Worm (Caenorhabditis elegans) whole organism, L1 larva: Measurements from ENCODE around the gene F40H3.1.

Experiments used
- C16A3.4 ChIP-seq: fragments of 150-350 bp; optimal IDR thresholded peaks from 2 replicates; lab custom pipeline; 2014; ENCODE audit warnings: missing biosample characterization, missing genetic modification characterization
- C34B4.2 ChIP-seq: sonication (generic microtip); optimal IDR thresholded peaks from 2 replicates; lab custom pipeline; 2017; ENCODE audit warnings: mild to moderate bottlenecking, missing genetic modification characterization, missing compliant biosample characterization
- aha-1 ChIP-seq: fragments of 150-350 bp; optimal IDR thresholded peaks from 2 replicates; lab custom pipeline; 2014; ENCODE audit warnings: missing biosample characterization, missing genetic modification characterization
- blmp-1 ChIP-seq: fragments of 150-350 bp; optimal IDR thresholded peaks from 2 replicates; lab custom pipeline; 2014; ENCODE audit warnings: missing biosample characterization, missing genetic modification characterization
- ceh-63 ChIP-seq: fragments of 200-800 bp; sonication (Bioruptor generic); optimal IDR thresholded peaks from 2 replicates; lab custom pipeline; 2018; ENCODE audit warnings: mild to moderate bottlenecking, missing genetic modification characterization, missing compliant biosample characterization
- ceh-8 ChIP-seq: fragments of 200-800 bp; sonication (Bioruptor generic); optimal IDR thresholded peaks from 2 replicates; lab custom pipeline; 2018; ENCODE audit warnings: mild to moderate bottlenecking, missing genetic modification characterization, moderate library complexity, missing compliant biosample characterization
- ceh-82 ChIP-seq, 3 experiments: fragments of 150-350 bp in 1 of 3; sonication (generic microtip) in 2 of 3; optimal IDR thresholded peaks; 2 replicates each; lab custom pipeline; 2014 to 2017; ENCODE audit warnings: missing biosample characterization in 3 of 3, missing genetic modification characterization in 3 of 3
- ceh-90 ChIP-seq: sonication (generic microtip); optimal IDR thresholded peaks from 2 replicates; lab custom pipeline; 2016; ENCODE audit warnings: missing genetic modification characterization, missing compliant biosample characterization
- efl-1 ChIP-seq, 4 experiments: fragments of 150-350 bp; optimal IDR thresholded peaks in 3 of 4; peaks in 1 of 4; 1 replicate in 1 of 4; 2 replicates in 3 of 4; lab custom pipeline; 2014; ENCODE audit warnings: missing biosample characterization in 2 of 4, missing genetic modification characterization in 2 of 4, missing genetic modification reagents in 2 of 4
- efl-3 ChIP-seq: fragments of 200-800 bp; sonication (Bioruptor generic); optimal IDR thresholded peaks from 2 replicates; lab custom pipeline; 2018; ENCODE audit warnings: mild to moderate bottlenecking, missing genetic modification characterization, missing compliant biosample characterization
- egl-13 ChIP-seq: sonication (generic microtip); optimal IDR thresholded peaks from 2 replicates; lab custom pipeline; 2016; ENCODE audit warnings: missing genotype, missing genetic modification reagents, missing genetic modification characterization, missing compliant biosample characterization
- hlh-4 ChIP-seq: sonication (generic microtip); optimal IDR thresholded peaks from 2 replicates; lab custom pipeline; 2016; ENCODE audit warnings: mild to moderate bottlenecking, missing genetic modification characterization, missing compliant biosample characterization
- hpl-2 ChIP-seq: fragments of 150-350 bp; optimal IDR thresholded peaks from 2 replicates; lab custom pipeline; 2014; ENCODE audit warnings: missing biosample characterization, missing genetic modification reagents, missing genetic modification characterization
- irx-1 ChIP-seq: sonication (generic microtip); optimal IDR thresholded peaks from 2 replicates; lab custom pipeline; 2016; ENCODE audit warnings: missing genetic modification characterization, missing compliant biosample characterization
- jun-1 ChIP-seq: fragments of 150-350 bp; optimal IDR thresholded peaks from 2 replicates; lab custom pipeline; 2014; ENCODE audit warnings: missing biosample characterization, missing genetic modification reagents, missing genetic modification characterization
- lin-13 ChIP-seq: fragments of 150-350 bp; optimal IDR thresholded peaks from 2 replicates; lab custom pipeline; 2014; ENCODE audit warnings: missing biosample characterization, missing genetic modification reagents, missing genetic modification characterization
- lin-15B ChIP-seq: fragments of 150-350 bp; sonication (generic microtip); optimal IDR thresholded peaks from 3 replicates; lab custom pipeline; 2014; ENCODE audit warnings: missing biosample characterization, missing genetic modification characterization
- lin-35 ChIP-seq, 2 experiments: fragments of 150-350 bp; optimal IDR thresholded peaks; 2 replicates each; lab custom pipeline; 2014; ENCODE audit warnings: missing biosample characterization in 2 of 2, missing genetic modification characterization in 2 of 2, missing genetic modification reagents in 2 of 2
- lsy-2 ChIP-seq, 2 experiments: fragments of 150-350 bp; optimal IDR thresholded peaks; 2 replicates each; lab custom pipeline; 2014; ENCODE audit warnings: missing biosample characterization in 2 of 2, missing genetic modification characterization in 2 of 2
- mef-2 ChIP-seq: fragments of 150-350 bp; optimal IDR thresholded peaks from 2 replicates; lab custom pipeline; 2014; ENCODE audit warnings: missing biosample characterization, missing genetic modification characterization
- nhr-11 ChIP-seq: fragments of 150-350 bp; optimal IDR thresholded peaks from 2 replicates; lab custom pipeline; 2014; ENCODE audit warnings: missing biosample characterization, missing genetic modification characterization
- nhr-12 ChIP-seq: sonication (generic microtip); optimal IDR thresholded peaks from 2 replicates; lab custom pipeline; 2017; ENCODE audit warnings: missing biosample characterization, missing genetic modification characterization
- nhr-20 ChIP-seq: sonication (generic microtip); optimal IDR thresholded peaks from 2 replicates; lab custom pipeline; 2016; ENCODE audit warnings: mild to moderate bottlenecking, missing genetic modification characterization, missing compliant biosample characterization
- nhr-237 ChIP-seq: fragments of 150-350 bp; optimal IDR thresholded peaks from 2 replicates; lab custom pipeline; 2014; ENCODE audit warnings: missing biosample characterization, missing genetic modification characterization
- nhr-47 ChIP-seq: sonication (generic microtip); optimal IDR thresholded peaks from 2 replicates; lab custom pipeline; 2016; ENCODE audit warnings: mild to moderate bottlenecking, missing genetic modification characterization, moderate library complexity, missing compliant biosample characterization
- nhr-76 ChIP-seq: sonication (generic microtip); optimal IDR thresholded peaks from 2 replicates; lab custom pipeline; 2017; ENCODE audit warnings: missing biosample characterization, missing genetic modification characterization
- nhr-85 ChIP-seq: sonication (generic microtip); peaks from one replicate; lab custom pipeline; 2016; ENCODE audit warnings: missing genetic modification characterization, inconsistent platforms, missing compliant biosample characterization
- nhr-90 ChIP-seq: sonication (generic microtip); optimal IDR thresholded peaks from 2 replicates; lab custom pipeline; 2016; ENCODE audit warnings: mild to moderate bottlenecking, missing genetic modification characterization, missing compliant biosample characterization; ENCODE audit not compliant: poor library complexity
- pax-3 ChIP-seq: fragments of 200-800 bp; sonication (Bioruptor generic); optimal IDR thresholded peaks from 2 replicates; lab custom pipeline; 2018; ENCODE audit warnings: mild to moderate bottlenecking, missing genetic modification characterization, moderate library complexity, missing compliant biosample characterization
- pqm-1 ChIP-seq: sonication (generic microtip); optimal IDR thresholded peaks from 3 replicates; lab custom pipeline; 2017; ENCODE audit warnings: missing biosample characterization, missing genetic modification characterization
- skn-1 ChIP-seq: fragments of 150-350 bp; optimal IDR thresholded peaks from 2 replicates; lab custom pipeline; 2014; ENCODE audit warnings: missing biosample characterization, missing genetic modification characterization
- snu-23 ChIP-seq: sonication (generic microtip); optimal IDR thresholded peaks from 2 replicates; lab custom pipeline; 2016; ENCODE audit warnings: missing genetic modification characterization, missing compliant biosample characterization
- sup-37 ChIP-seq: fragments of 200-800 bp; sonication (Bioruptor generic); optimal IDR thresholded peaks from 2 replicates; lab custom pipeline; 2018; ENCODE audit warnings: mild to moderate bottlenecking, missing genetic modification characterization, missing compliant biosample characterization
- unc-62 ChIP-seq: fragments of 150-350 bp; optimal IDR thresholded peaks from 2 replicates; lab custom pipeline; 2014; ENCODE audit warnings: missing biosample characterization, missing genetic modification reagents, missing genetic modification characterization
- unc-86 ChIP-seq: sonication (generic microtip); optimal IDR thresholded peaks from 2 replicates; lab custom pipeline; 2016; ENCODE audit warnings: missing genetic modification characterization, missing compliant biosample characterization
- vab-15 ChIP-seq: sonication (generic microtip); optimal IDR thresholded peaks from 2 replicates; lab custom pipeline; 2017; ENCODE audit warnings: missing genotype, mild to moderate bottlenecking, missing genetic modification characterization, missing compliant biosample characterization
- xbp-1 ChIP-seq: sonication (generic microtip); optimal IDR thresholded peaks from 2 replicates; lab custom pipeline; 2016; ENCODE audit warnings: missing genetic modification characterization, missing compliant biosample characterization
- zag-1 ChIP-seq: fragments of 150-350 bp; optimal IDR thresholded peaks from 2 replicates; lab custom pipeline; 2014; ENCODE audit warnings: missing biosample characterization, missing genetic modification characterization
- zip-4 ChIP-seq: fragments of 200-800 bp; sonication (Bioruptor generic); optimal IDR thresholded peaks from 2 replicates; lab custom pipeline; 2018; ENCODE audit warnings: mild to moderate bottlenecking, missing genetic modification characterization, moderate library complexity, missing compliant biosample characterization
- ztf-11 ChIP-seq, 2 experiments: sonication (generic microtip); optimal IDR thresholded peaks; 2 replicates each; lab custom pipeline; 2016 to 2017; ENCODE audit warnings: missing genetic modification characterization in 2 of 2, missing biosample characterization in 1 of 2, missing compliant biosample characterization in 1 of 2
- ztf-4 ChIP-seq: fragments of 150-350 bp; optimal IDR thresholded peaks from 2 replicates; lab custom pipeline; 2014; ENCODE audit warnings: missing biosample characterization, missing genetic modification characterization

The F40H3.1 gene

ce11 chrII:6196875-6197274 is 17.2 kb downstream of the F40H3.1 start, which contains the start of the genes rbmx-2 and C30B5.2 (continued):
- no peak for TF ChIP-seq mef-2 (tag; lab: Kevin White, UChicago)
- TF ChIP-seq xbp-1 (tag; lab: Kevin White, UChicago) = peak; percentile 37
- TF ChIP-seq ceh-8 (GFP tag; lab: Kevin White, UChicago) = no peak
- peak; percentile 37 to 69 for TF ChIP-seq lin-35 (GFP tag; optimal IDR thresholded peaks at IDR 0.05; lab: Kevin White, UChicago)
- no peak for TF ChIP-seq pqm-1
- no peak for TF ChIP-seq egl-13
- peak; percentile 41 for TF ChIP-seq C16A3.4
- no peak for TF ChIP-seq ztf-4 (tag; lab: Kevin White, UChicago)
- no peak for TF ChIP-seq lin-15B (tag; lab: Kevin White, UChicago)
- TF ChIP-seq efl-1 (optimal IDR thresholded peaks at IDR 0.05; lab: Kevin White, UChicago) = peak; percentile 65 to 68
- TF ChIP-seq efl-1 (GFP tag; optimal IDR thresholded peaks at IDR 0.05 in 1 of 2; lab: Kevin White, UChicago) = peak; percentile 66 to 95
- no peak for TF ChIP-seq vab-15 (tag; lab: Kevin White, UChicago)
- no peak for TF ChIP-seq nhr-90 (tag; lab: Kevin White, UChicago)
- no peak for TF ChIP-seq aha-1 (tag; lab: Kevin White, UChicago)
- TF ChIP-seq pax-3 (tag; lab: Kevin White, UChicago) = no peak
- TF ChIP-seq lin-13 (GFP tag; lab: Kevin White, UChicago) = peak; percentile 6
- TF ChIP-seq ceh-63 = no peak
- no peak for TF ChIP-seq nhr-76 (tag; lab: Kevin White, UChicago)
- no peak for TF ChIP-seq snu-23 (GFP tag; lab: Kevin White, UChicago)
- TF ChIP-seq lsy-2 (tag; optimal IDR thresholded peaks at IDR 0.05; lab: Kevin White, UChicago) = peak; percentile 83 to 94
- TF ChIP-seq nhr-237 = no peak
- no peak for TF ChIP-seq sup-37 (GFP tag; lab: Kevin White, UChicago)
- TF ChIP-seq blmp-1 (tag; lab: Kevin White, UChicago) = peak; percentile 51
- TF ChIP-seq nhr-85 (tag; lab: Kevin White, UChicago) = no peak
- TF ChIP-seq hpl-2 (GFP tag; lab: Kevin White, UChicago) = no peak
- TF ChIP-seq hlh-4 (tag; lab: Kevin White, UChicago) = no peak
- no peak for TF ChIP-seq zip-4
- TF ChIP-seq efl-3 (GFP tag; lab: Kevin White, UChicago) = no peak
- TF ChIP-seq unc-86 = peak; percentile 8
- TF ChIP-seq ceh-82 (tag; optimal IDR thresholded peaks at IDR 0.05; lab: Kevin White, UChicago) = peak in 2 of 3 experiments; percentile 31 to 36
- no peak for TF ChIP-seq ceh-90 (tag; lab: Kevin White, UChicago)
- TF ChIP-seq irx-1 (tag; lab: Kevin White, UChicago) = peak; percentile 1
- TF ChIP-seq zag-1 (tag; lab: Kevin White, UChicago) = no peak
- TF ChIP-seq, all 84 proteins: peak for 22

- TF ChIP-seq ztf-11 (tag; optimal IDR thresholded peaks at IDR 0.05; lab: Kevin White, UChicago) (no peak), jun-1 (tag; lab: Kevin White, UChicago) (no peak), ceh-82 (tag; optimal IDR thresholded peaks at IDR 0.05; lab: Kevin White, UChicago) (no peak), pqm-1 (no peak), nhr-12 (no peak), unc-86 (no peak), nhr-20 (tag; lab: Kevin White, UChicago) (no peak), C34B4.2 (no peak), unc-62 (GFP tag; lab: Kevin White, UChicago) (no peak), skn-1 (tag; lab: Kevin White, UChicago) (no peak), nhr-47 (tag; lab: Kevin White, UChicago) (no peak), nhr-85 (tag; lab: Kevin White, UChicago) (no peak), sup-37 (GFP tag; lab: Kevin White, UChicago) (no peak), nhr-11 (no peak)
Observed at ce11 chrII:6198468-6198867, 18.8 kb downstream of the F40H3.1 start, which contains the start of gene szy-4. szy-4 (plus strand) TSS chrII:6198696.
